Worm (Caenorhabditis elegans): ENCODE data around the gene cut-3.

ce11 chrII:8467809-8468208 lies 21.2 kb upstream of the cut-3 start, which contains the start of gene M05D6.2:
- no peak for TF ChIP-seq daf-12 (tag; optimal IDR thresholded peaks at IDR 0.05)
- no peak for TF ChIP-seq nhr-28 (tag; optimal IDR thresholded peaks at IDR 0.05)
- TF ChIP-seq elt-3 (tag; optimal IDR thresholded peaks at IDR 0.05): no peak
- TF ChIP-seq snpc-4 (tag; optimal IDR thresholded peaks at IDR 0.05): no peak
- no peak for TF ChIP-seq unc-62 (GFP tag; optimal IDR thresholded peaks at IDR 0.05)
- TF ChIP-seq skn-1 (tag; optimal IDR thresholded peaks at IDR 0.05): no peak
- no peak for TF ChIP-seq tbx-2 (tag; optimal IDR thresholded peaks at IDR 0.05)
- TF ChIP-seq nhr-11 (tag; optimal IDR thresholded peaks at IDR 0.05): no peak
- TF ChIP-seq nhr-77 (tag; optimal IDR thresholded peaks at IDR 0.05): no peak
- no peak for TF ChIP-seq nhr-12 (tag; optimal IDR thresholded peaks at IDR 0.05)
- no peak for TF ChIP-seq aly-2 (tag; optimal IDR thresholded peaks at IDR 0.05)
- no peak for TF ChIP-seq pha-4 (tag; optimal IDR thresholded peaks at IDR 0.05)
